Worm (Caenorhabditis elegans): ENCODE results near the gene rabr-4.

- TF ChIP-seq snpc-4 (tag; optimal IDR thresholded peaks at IDR 0.05): no peak
- no peak for TF ChIP-seq ceh-28 (tag; optimal IDR thresholded peaks at IDR 0.05)
Observed at ce11 chrV:16214505-16214904, 19.8 kb downstream of the rabr-4 start, which contains the start of gene F11A5.9.

All from whole organism, L3 larva.